2 fruit fly cellular contexts compared by ENCODE assay signal in genomic region chr3R:9951679-9952078, dm6.
TF ChIP-seq lines count a peak whose summit lies in the region.

No protein-coding gene starts in this region.

- TF ChIP-seq CTCF in whole organism, embryonic (GFP tag; optimal IDR thresholded peaks at IDR 0.05; lab: Kevin White, UChicago), result no peak

TF ChIP-seq in whole organism, embryonic, 481 proteins besides CTCF, POLR2A, EP300 and RAD21 (continues in another document):
- TF ChIP-seq CG7357 (GFP tag; IDR thresholded peaks at IDR 0.05; lab: Robert Waterston, UW) (no peak), CG6689 (GFP tag; IDR thresholded peaks at IDR 0.05; lab: Robert Waterston, UW) (no peak), CG10565 (GFP tag; optimal IDR thresholded peaks at IDR 0.05; lab: Kevin White, UChicago) (no peak), Max (GFP tag; optimal IDR thresholded peaks at IDR 0.05; lab: Kevin White, UChicago) (no peak), CG30020 (tag; optimal IDR thresholded peaks at IDR 0.05; lab: Kevin White, UChicago) (no peak), CG2202 (tag; optimal IDR thresholded peaks at IDR 0.05; lab: Kevin White, UChicago) (no peak), CG1233 (GFP tag; optimal IDR thresholded peaks at IDR 0.05; lab: Kevin White, UChicago) (no peak), CG33557 (GFP tag; optimal IDR thresholded peaks at IDR 0.05; lab: Kevin White, UChicago) (no peak), tin (GFP tag; optimal IDR thresholded peaks at IDR 0.05; lab: Kevin White, UChicago) (no peak), btn (GFP tag; optimal IDR thresholded peaks at IDR 0.05; lab: Kevin White, UChicago) (no peak), crc (GFP tag; optimal IDR thresholded peaks at IDR 0.05; lab: Kevin White, UChicago) (no peak), ap (GFP tag; IDR thresholded peaks at IDR 0.05; lab: Robert Waterston, UW) (no peak), Lpt (GFP tag; optimal IDR thresholded peaks at IDR 0.05; lab: Kevin White, UChicago) (no peak), Neu2 (GFP tag; optimal IDR thresholded peaks at IDR 0.05; lab: Kevin White, UChicago; ENCODE audit: borderline replicate concordance) (no peak), CG6272 (GFP tag; IDR thresholded peaks at IDR 0.05; lab: Robert Waterston, UW) (no peak), sob (GFP tag; IDR thresholded peaks at IDR 0.05; lab: Robert Waterston, UW) (0 out of 2 replicates have a peak, but pooled peaks have one; percentile 34), Mrtf (GFP tag; IDR thresholded peaks at IDR 0.05; lab: Robert Waterston, UW) (no peak), grau (tag; optimal IDR thresholded peaks at IDR 0.05; lab: Kevin White, UChicago) (no peak), sr (GFP tag; IDR thresholded peaks at IDR 0.05; lab: Robert Waterston, UW) (peak; percentile 80), nmo (GFP tag; optimal IDR thresholded peaks at IDR 0.05; lab: Kevin White, UChicago) (no peak), CG3847 (GFP tag; IDR thresholded peaks at IDR 0.05; lab: Robert Waterston, UW) (no peak), Bteb2 (GFP tag; optimal IDR thresholded peaks at IDR 0.05; lab: Kevin White, UChicago) (no peak), CG10209 (GFP tag; optimal IDR thresholded peaks at IDR 0.05; lab: Kevin White, UChicago) (no peak), CG12659 (GFP tag; optimal IDR thresholded peaks at IDR 0.05; lab: Kevin White, UChicago) (no peak), CG31365 (tag; optimal IDR thresholded peaks at IDR 0.05; lab: Kevin White, UChicago) (no peak), CG3281 (GFP tag; optimal IDR thresholded peaks at IDR 0.05; lab: Kevin White, UChicago) (no peak), CG17385 (GFP tag; optimal IDR thresholded peaks at IDR 0.05; lab: Kevin White, UChicago) (no peak), p53 (GFP tag; optimal IDR thresholded peaks at IDR 0.05; lab: Kevin White, UChicago) (no peak), CG2116 (GFP tag; optimal IDR thresholded peaks at IDR 0.05; lab: Kevin White, UChicago) (no peak), z (GFP tag; IDR thresholded peaks at IDR 0.05; lab: Robert Waterston, UW) (no peak), Hr39 (optimal IDR thresholded peaks at IDR 0.05; lab: Kevin White, UChicago) (peak; percentile 21), CG2129 (GFP tag; IDR thresholded peaks at IDR 0.05; lab: Robert Waterston, UW; ENCODE audit: partially characterized antibody) (no peak), shn (GFP tag; optimal IDR thresholded peaks at IDR 0.05; lab: Kevin White, UChicago) (no peak), az2 (GFP tag; optimal IDR thresholded peaks at IDR 0.05; lab: Kevin White, UChicago) (no peak), CG13287 (GFP tag; IDR thresholded peaks at IDR 0.05; lab: Robert Waterston, UW; ENCODE audit: partially characterized antibody) (no peak), CG7928 (GFP tag; optimal IDR thresholded peaks at IDR 0.05; lab: Kevin White, UChicago) (no peak), B-H1 (GFP tag; IDR thresholded peaks at IDR 0.05; lab: Robert Waterston, UW) (no peak), CG14014 (GFP tag; IDR thresholded peaks at IDR 0.05; lab: Robert Waterston, UW) (no peak), CG13894 (tag; optimal IDR thresholded peaks at IDR 0.05; lab: Kevin White, UChicago) (no peak), gsb-n (tag; optimal IDR thresholded peaks at IDR 0.05; lab: Kevin White, UChicago) (no peak), ro (GFP tag; IDR thresholded peaks at IDR 0.05; lab: Robert Waterston, UW) (no peak), CG17359 (tag; optimal IDR thresholded peaks at IDR 0.05; lab: Kevin White, UChicago) (no peak), CkIIα-i1 (GFP tag; IDR thresholded peaks at IDR 0.05; lab: Robert Waterston, UW) (no peak), pita (GFP tag; optimal IDR thresholded peaks at IDR 0.05; lab: Kevin White, UChicago) (no peak), Dip3 (GFP tag; optimal IDR thresholded peaks at IDR 0.05; lab: Kevin White, UChicago) (no peak), CG1792 (GFP tag; optimal IDR thresholded peaks at IDR 0.05; lab: Kevin White, UChicago) (no peak), CG11456 (GFP tag; IDR thresholded peaks at IDR 0.05; lab: Robert Waterston, UW) (no peak), vvl (GFP tag; IDR thresholded peaks at IDR 0.05; lab: Robert Waterston, UW) (peak; percentile 37; the same call in 1 of the 2 replicates)

TF ChIP-seq in whole organism, pupa, 21 proteins besides CTCF, POLR2A, EP300 and RAD21:
- TF ChIP-seq CG34367 (tag; optimal IDR thresholded peaks at IDR 0.05; lab: Kevin White, UChicago) (no peak), CG10348 (GFP tag; IDR thresholded peaks at IDR 0.05; lab: Robert Waterston, UW) (no peak), rn (GFP tag; IDR thresholded peaks at IDR 0.05; lab: Robert Waterston, UW) (0 out of 2 replicates have a peak, but pooled peaks have one; percentile 3)
